Worm (Caenorhabditis elegans) whole organism, young adult: ENCODE measurements around the gene F41B4.1.

Experiments used
- B0336.3 ChIP-seq: fragments of 200-800 bp; sonication (Bioruptor generic); IDR thresholded peaks from 2 replicates; pipeline ENCODE4 v1.3.6; 2022; ENCODE audit warnings: missing genetic modification characterization, missing compliant biosample characterization
- C17E4.6 ChIP-seq: fragments of 200-800 bp; sonication (Bioruptor generic); IDR thresholded peaks from 2 replicates; pipeline ENCODE4 v1.3.6; 2022; ENCODE audit warnings: missing genetic modification reagents, missing genetic modification characterization, missing compliant biosample characterization
- D2030.7 ChIP-seq: fragments of 200-800 bp; sonication (Bioruptor generic); IDR thresholded peaks from 2 replicates; pipeline ENCODE4 v1.3.6; 2022; ENCODE audit warnings: missing genetic modification reagents, missing genetic modification characterization, missing compliant biosample characterization
- F23B12.7 ChIP-seq: sonication (generic microtip); optimal IDR thresholded peaks from 2 replicates; lab custom pipeline; 2017; ENCODE audit warnings: missing genetic modification characterization, mild to moderate bottlenecking, missing compliant biosample characterization, antibody characterized with exemption, moderate library complexity; ENCODE audit not compliant: insufficient read depth
- F33H1.4 ChIP-seq: fragments of 200-800 bp; sonication (Bioruptor generic); IDR thresholded peaks from 2 replicates; pipeline ENCODE4 v1.3.6; 2022; ENCODE audit warnings: missing genetic modification reagents, missing genetic modification characterization, missing compliant biosample characterization
- F57C9.4 ChIP-seq: sonication (generic microtip); optimal IDR thresholded peaks from 2 replicates; lab custom pipeline; 2017; ENCODE audit warnings: mild to moderate bottlenecking, missing genetic modification characterization, missing compliant biosample characterization
- K11D2.4 ChIP-seq: fragments of 200-800 bp; sonication (Bioruptor generic); IDR thresholded peaks from 2 replicates; pipeline ENCODE4 v1.3.6; 2022; ENCODE audit warnings: missing genetic modification reagents, missing genetic modification characterization, missing compliant biosample characterization
- K12H6.12 ChIP-seq: fragments of 200-800 bp; sonication (Bioruptor generic); optimal IDR thresholded peaks from 2 replicates; lab custom pipeline; 2018; ENCODE audit warnings: mild to moderate bottlenecking, missing genetic modification characterization, missing compliant biosample characterization
- Y56A3A.18 ChIP-seq: fragments of 200-800 bp; sonication (Bioruptor generic); IDR thresholded peaks from 2 replicates; pipeline ENCODE4 v1.3.6; 2022; ENCODE audit warnings: missing genetic modification reagents, missing genetic modification characterization, missing compliant biosample characterization
- Y67H2A.10 ChIP-seq: fragments of 200-800 bp; sonication (Bioruptor generic); conservative IDR thresholded peaks from 2 replicates; pipeline ENCODE4 v1.3.6; 2022; ENCODE audit warnings: missing genetic modification reagents, missing genetic modification characterization, missing compliant biosample characterization
- aptf-2 ChIP-seq: fragments of 200-800 bp; sonication (Bioruptor generic); conservative IDR thresholded peaks from 2 replicates; pipeline ENCODE4 v1.3.6; 2022; ENCODE audit warnings: missing genetic modification reagents, missing genetic modification characterization, missing compliant biosample characterization
- atf-7 ChIP-seq: sonication (generic microtip); optimal IDR thresholded peaks from 2 replicates; lab custom pipeline; 2017; ENCODE audit warnings: mild to moderate bottlenecking, missing genetic modification characterization, missing compliant biosample characterization
- attf-3 ChIP-seq: fragments of 200-800 bp; sonication (Bioruptor generic); conservative IDR thresholded peaks from 2 replicates; pipeline ENCODE4 v1.3.6; 2022; ENCODE audit warnings: missing genetic modification reagents, missing genetic modification characterization, missing compliant biosample characterization
- cebp-1 ChIP-seq, 2 experiments: fragments of 200-800 bp in 1 of 2; sonication (Bioruptor generic) in 1 of 2; sonication (generic microtip) in 1 of 2; IDR thresholded peaks in 1 of 2; optimal IDR thresholded peaks in 1 of 2; 2 replicates each; pipeline versions ENCODE4 v1.3.6 to Lab custom; 2017 to 2022; ENCODE audit warnings: missing compliant biosample characterization in 2 of 2, missing genetic modification characterization in 2 of 2, mild to moderate bottlenecking in 1 of 2, missing genetic modification reagents in 1 of 2, moderate library complexity in 1 of 2
- cebp-2 ChIP-seq: fragments of 200-800 bp; sonication (Bioruptor generic); IDR thresholded peaks from 2 replicates; pipeline ENCODE4 v1.3.6; 2022; ENCODE audit warnings: missing genetic modification characterization, missing compliant biosample characterization
- chd-7 ChIP-seq: sonication (generic microtip); optimal IDR thresholded peaks from 2 replicates; lab custom pipeline; 2016; ENCODE audit warnings: mild to moderate bottlenecking, missing genetic modification characterization, moderate library complexity, missing compliant biosample characterization
- dpl-1 ChIP-seq: fragments of 150-350 bp; optimal IDR thresholded peaks from 2 replicates; lab custom pipeline; 2014; ENCODE audit warnings: missing biosample characterization, missing genetic modification reagents, missing genetic modification characterization
- egl-44 ChIP-seq: fragments of 200-800 bp; sonication (Bioruptor generic); IDR thresholded peaks from 2 replicates; pipeline ENCODE4 v1.3.6; 2022; ENCODE audit warnings: missing genetic modification reagents, missing genetic modification characterization, missing compliant biosample characterization
- ekl-4 ChIP-seq: fragments of 200-800 bp; sonication (Bioruptor generic); IDR thresholded peaks from 2 replicates; pipeline ENCODE4 v1.3.6; 2022; ENCODE audit warnings: missing genetic modification reagents, missing genetic modification characterization, missing compliant biosample characterization
- ets-4 ChIP-seq: fragments of 200-800 bp; sonication (Bioruptor generic); optimal IDR thresholded peaks from 2 replicates; lab custom pipeline; 2018; ENCODE audit warnings: mild to moderate bottlenecking, missing genetic modification characterization, missing compliant biosample characterization
- hlh-26 ChIP-seq: fragments of 200-800 bp; sonication (Bioruptor generic); conservative IDR thresholded peaks from 2 replicates; pipeline ENCODE4 v1.3.6; 2022; ENCODE audit warnings: missing genetic modification reagents, missing genetic modification characterization, missing compliant biosample characterization
- hmg-20 ChIP-seq: fragments of 200-800 bp; sonication (Bioruptor generic); IDR thresholded peaks from 2 replicates; pipeline ENCODE4 v1.3.6; 2022; ENCODE audit warnings: missing genetic modification reagents, missing genetic modification characterization, missing compliant biosample characterization
- hrde-1 ChIP-seq: sonication (generic microtip); optimal IDR thresholded peaks from 2 replicates; lab custom pipeline; 2016; ENCODE audit warnings: missing genetic modification characterization, mild to moderate bottlenecking, missing compliant biosample characterization, moderate library complexity, missing genotype, missing genetic modification reagents, borderline replicate concordance
- hsf-1 ChIP-seq: fragments of 200-800 bp; sonication (Bioruptor generic); IDR thresholded peaks from 2 replicates; pipeline ENCODE4 v1.3.6; 2022; ENCODE audit warnings: missing genetic modification reagents, missing genetic modification characterization, missing compliant biosample characterization
- lag-1 ChIP-seq: fragments of 200-800 bp; sonication (Bioruptor generic); IDR thresholded peaks from 2 replicates; pipeline ENCODE4 v1.3.6; 2022; ENCODE audit warnings: missing genetic modification reagents, missing genetic modification characterization, missing compliant biosample characterization
- let-526 ChIP-seq: fragments of 200-800 bp; sonication (Bioruptor generic); IDR thresholded peaks from 2 replicates; pipeline ENCODE4 v1.3.6; 2022; ENCODE audit warnings: missing genetic modification reagents, missing genetic modification characterization, missing compliant biosample characterization
- lin-26 ChIP-seq: fragments of 200-800 bp; sonication (Bioruptor generic); IDR thresholded peaks from 2 replicates; pipeline ENCODE4 v1.3.6; 2022; ENCODE audit warnings: missing genetic modification reagents, missing genetic modification characterization, missing compliant biosample characterization
- lsy-27 ChIP-seq: sonication (generic microtip); optimal IDR thresholded peaks from 2 replicates; lab custom pipeline; 2017; ENCODE audit warnings: missing genetic modification characterization, mild to moderate bottlenecking, missing compliant biosample characterization, antibody characterized with exemption, missing genotype, borderline replicate concordance; ENCODE audit not compliant: insufficient read depth
- madf-3 ChIP-seq: fragments of 200-800 bp; sonication (Bioruptor generic); IDR thresholded peaks from 2 replicates; pipeline ENCODE4 v1.3.6; 2022; ENCODE audit warnings: missing genetic modification reagents, missing genetic modification characterization, missing compliant biosample characterization
- mxl-1 ChIP-seq: sonication (generic microtip); optimal IDR thresholded peaks from 2 replicates; lab custom pipeline; 2016; ENCODE audit warnings: missing genetic modification characterization, missing compliant biosample characterization
- nfyb-1 ChIP-seq: fragments of 200-800 bp; sonication (Bioruptor generic); IDR thresholded peaks from 2 replicates; pipeline ENCODE4 v1.3.6; 2022; ENCODE audit warnings: missing genetic modification reagents, missing genetic modification characterization, missing compliant biosample characterization
- nhr-179 ChIP-seq: sonication (generic microtip); optimal IDR thresholded peaks from 2 replicates; lab custom pipeline; 2016; ENCODE audit warnings: mild to moderate bottlenecking, missing genetic modification characterization, missing compliant biosample characterization
- nhr-27 ChIP-seq: fragments of 200-800 bp; sonication (Bioruptor generic); optimal IDR thresholded peaks from 2 replicates; lab custom pipeline; 2018; ENCODE audit warnings: mild to moderate bottlenecking, missing genetic modification characterization, moderate library complexity, missing compliant biosample characterization
- nhr-80 ChIP-seq: sonication (generic microtip); optimal IDR thresholded peaks from 2 replicates; lab custom pipeline; 2016; ENCODE audit warnings: missing genetic modification characterization, missing compliant biosample characterization
- pbrm-1 ChIP-seq: fragments of 200-800 bp; sonication (Bioruptor generic); IDR thresholded peaks from 2 replicates; pipeline ENCODE4 v1.3.6; 2022; ENCODE audit warnings: missing genetic modification reagents, missing genetic modification characterization, missing compliant biosample characterization
- pha-4 ChIP-seq: fragments of 150-350 bp; sonication (generic microtip); optimal IDR thresholded peaks from 2 replicates; lab custom pipeline; 2014; ENCODE audit warnings: missing biosample characterization, missing genetic modification reagents, missing genetic modification characterization
- sea-2 ChIP-seq: fragments of 200-800 bp; sonication (Bioruptor generic); IDR thresholded peaks from 2 replicates; pipeline ENCODE4 v1.3.6; 2022; ENCODE audit warnings: missing genetic modification characterization, missing compliant biosample characterization
- snpc-1.1 ChIP-seq: sonication (generic microtip); optimal IDR thresholded peaks from 2 replicates; lab custom pipeline; 2017; ENCODE audit warnings: missing genetic modification characterization, mild to moderate bottlenecking, missing compliant biosample characterization, antibody characterized with exemption, moderate library complexity, missing genotype, missing genetic modification reagents; ENCODE audit not compliant: insufficient read depth
- snpc-4 ChIP-seq, 5 experiments: fragments of 150-350 bp in 1 of 5; sonication (generic microtip) in 4 of 5; optimal IDR thresholded peaks; 2 replicates each; lab custom pipeline; 2014 to 2018; ENCODE audit warnings: missing genetic modification characterization in 5 of 5, missing biosample characterization in 3 of 5, antibody characterized with exemption in 2 of 5, mild to moderate bottlenecking in 2 of 5, missing compliant biosample characterization in 2 of 5, missing genotype in 2 of 5, moderate library complexity in 2 of 5, missing genetic modification reagents in 1 of 5
- sptf-2 ChIP-seq: fragments of 200-800 bp; sonication (Bioruptor generic); optimal IDR thresholded peaks from 2 replicates; lab custom pipeline; 2018; ENCODE audit warnings: mild to moderate bottlenecking, missing genetic modification characterization, missing compliant biosample characterization
- tbx-9 ChIP-seq: sonication (generic microtip); optimal IDR thresholded peaks from 2 replicates; lab custom pipeline; 2016; ENCODE audit warnings: borderline replicate concordance, missing genetic modification characterization, inconsistent platforms, missing compliant biosample characterization
- unc-130 ChIP-seq: sonication (generic microtip); optimal IDR thresholded peaks from 2 replicates; lab custom pipeline; 2016; ENCODE audit warnings: missing genetic modification reagents, missing genetic modification characterization, missing compliant biosample characterization
- unc-62 ChIP-seq: fragments of 150-350 bp; optimal IDR thresholded peaks from 2 replicates; lab custom pipeline; 2014; ENCODE audit warnings: missing biosample characterization, missing genetic modification reagents, missing genetic modification characterization
- zfh-2 ChIP-seq: fragments of 200-800 bp; sonication (Bioruptor generic); conservative IDR thresholded peaks from 2 replicates; pipeline ENCODE4 v1.3.6; 2022; ENCODE audit warnings: missing genetic modification reagents, missing genetic modification characterization, missing compliant biosample characterization
- ztf-26 ChIP-seq: sonication (generic microtip); optimal IDR thresholded peaks from 2 replicates; lab custom pipeline; 2017; ENCODE audit warnings: missing genetic modification characterization, missing compliant biosample characterization
- ztf-28 ChIP-seq: fragments of 200-800 bp; sonication (Bioruptor generic); IDR thresholded peaks from 2 replicates; pipeline ENCODE4 v1.3.6; 2022; ENCODE audit warnings: missing genetic modification reagents, missing genetic modification characterization, missing compliant biosample characterization

The F41B4.1 gene

DNA sequence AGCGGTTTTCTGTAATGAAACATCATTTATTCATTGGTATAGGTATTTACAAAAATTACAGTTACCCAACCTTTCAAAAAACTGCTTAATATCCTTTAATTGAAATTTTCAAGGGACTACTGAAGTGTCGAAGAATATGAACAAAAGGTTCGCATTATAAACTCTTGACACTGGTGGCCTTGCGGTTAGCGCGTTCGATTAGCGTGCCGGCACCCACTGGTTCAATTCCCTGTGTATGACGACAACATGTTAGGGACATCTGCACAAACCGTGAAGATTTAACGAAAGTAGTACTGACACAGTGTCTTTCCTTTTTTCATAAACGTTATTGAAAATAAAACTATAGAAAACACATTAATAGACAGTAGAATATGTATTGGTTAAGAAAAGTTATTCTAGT, 42.0 kb upstream of the F41B4.1 start (continued):
- TF ChIP-seq snpc-1.1 (peak; percentile 44), ztf-28 (GFP tag; lab: Robert Waterston, UW) (0 out of 2 replicates have a peak, but pooled peaks have one; percentile 44), zfh-2 (no peak), lsy-27 (tag; lab: Kevin White, UChicago) (no peak), madf-3 (peak; percentile 75; the same call in 1 of the 2 replicates), Y67H2A.10 (0 out of 2 replicates have a peak, but pooled peaks have one; percentile 19), hrde-1 (tag; lab: Kevin White, UChicago) (peak; percentile 82), aptf-2 (GFP tag; lab: Robert Waterston, UW) (no peak), nhr-80 (tag; lab: Kevin White, UChicago) (peak; percentile 44), lin-26 (peak; percentile 96), F23B12.7 (peak; percentile 57), ekl-4 (peak; percentile 77), sea-2 (GFP tag; lab: Robert Waterston, UW) (no peak), unc-130 (GFP tag; lab: Kevin White, UChicago) (peak; percentile 6), atf-7 (peak; percentile 58), hmg-20 (GFP tag; lab: Robert Waterston, UW) (peak; percentile 84), attf-3 (GFP tag; lab: Robert Waterston, UW) (no peak), F33H1.4 (GFP tag; lab: Robert Waterston, UW) (no peak), hlh-26 (GFP tag; lab: Robert Waterston, UW) (no peak), nfyb-1 (GFP tag; lab: Robert Waterston, UW) (peak; percentile 91), ets-4 (peak; percentile 61), nhr-179 (tag; lab: Kevin White, UChicago) (peak; percentile 79), tbx-9 (tag; lab: Kevin White, UChicago) (no peak), snpc-4 (GFP tag; optimal IDR thresholded peaks at IDR 0.05; lab: Kevin White, UChicago) (peak; percentile 82), snpc-4 (tag; optimal IDR thresholded peaks at IDR 0.05; lab: Kevin White, UChicago) (peak in 3 of 4 experiments; percentile 57 to 80 (median 75)), ztf-26 (peak; percentile 65), B0336.3 (no peak; the same call in none of the 2 replicates), K11D2.4 (GFP tag; lab: Robert Waterston, UW) (0 out of 2 replicates have a peak, but pooled peaks have one; percentile 47), hsf-1 (GFP tag; lab: Robert Waterston, UW) (peak; percentile 56; the same call in 1 of the 2 replicates), chd-7 (tag; lab: Kevin White, UChicago) (peak; percentile 84), D2030.7 (GFP tag; lab: Robert Waterston, UW) (peak; percentile 88), sptf-2 (GFP tag; lab: Kevin White, UChicago) (peak; percentile 89), nhr-27 (tag; lab: Kevin White, UChicago) (peak; percentile 64), lag-1 (no peak), C17E4.6 (GFP tag; lab: Robert Waterston, UW) (peak; percentile 74), let-526 (GFP tag; lab: Robert Waterston, UW) (0 out of 2 replicates have a peak, but pooled peaks have one; percentile 31), pha-4 (tag; lab: Kevin White, UChicago) (no peak), cebp-1 (GFP tag; IDR thresholded peaks at IDR 0.05; lab: Robert Waterston, UW) (no peak), cebp-1 (tag; optimal IDR thresholded peaks at IDR 0.05; lab: Kevin White, UChicago) (no peak), dpl-1 (GFP tag; lab: Kevin White, UChicago) (no peak), mxl-1 (peak; percentile 88), F57C9.4 (tag; lab: Kevin White, UChicago) (peak; percentile 33), Y56A3A.18 (GFP tag; lab: Robert Waterston, UW) (peak; percentile 97), cebp-2 (GFP tag; lab: Robert Waterston, UW) (peak; percentile 93), pbrm-1 (GFP tag; lab: Robert Waterston, UW) (peak; percentile 83), unc-62 (no peak), K12H6.12 (tag; lab: Kevin White, UChicago) (peak; percentile 15), egl-44 (GFP tag; lab: Robert Waterston, UW) (peak; percentile 93)
